Worm (Caenorhabditis elegans): ENCODE measurements around the gene R12B2.13.

- TF ChIP-seq ztf-16 (tag; optimal IDR thresholded peaks at IDR 0.05) = no peak
- TF ChIP-seq tbx-2 (tag; optimal IDR thresholded peaks at IDR 0.05) = no peak
- TF ChIP-seq pag-3 (tag; optimal IDR thresholded peaks at IDR 0.05; ENCODE audit: borderline replicate concordance) = no peak
- no peak for TF ChIP-seq K09A11.1 (tag; optimal IDR thresholded peaks at IDR 0.05; ENCODE audit: insufficient read depth)
- no peak for TF ChIP-seq pha-4 (tag; optimal IDR thresholded peaks at IDR 0.05)
- TF ChIP-seq mec-3 (tag; optimal IDR thresholded peaks at IDR 0.05; ENCODE audit: borderline replicate concordance) = no peak
- no peak for TF ChIP-seq unc-86 (tag; optimal IDR thresholded peaks at IDR 0.05)
- no peak for TF ChIP-seq pha-2 (tag; optimal IDR thresholded peaks at IDR 0.05)
- no peak for TF ChIP-seq ttx-3 (tag; optimal IDR thresholded peaks at IDR 0.05)
- no peak for TF ChIP-seq lin-11 (tag; optimal IDR thresholded peaks at IDR 0.05)
Observed at ce11 chrIII:5832442-5832841, 834 bp downstream of the R12B2.13 start.

Measured in whole organism, late embryonic.